Worm (Caenorhabditis elegans) whole organism, L3 larva: ENCODE measurements around the gene csc-1.

Source experiments
- elt-1 ChIP-seq: fragments of 150-350 bp; optimal IDR thresholded peaks from 2 replicates; lab custom pipeline; 2014; ENCODE audit warnings: missing biosample characterization, missing genetic modification characterization
- nhr-11 ChIP-seq: fragments of 150-350 bp; optimal IDR thresholded peaks from 2 replicates; lab custom pipeline; 2014; ENCODE audit warnings: missing biosample characterization, missing genetic modification characterization
- zag-1 ChIP-seq: fragments of 150-350 bp; optimal IDR thresholded peaks from 2 replicates; lab custom pipeline; 2014; ENCODE audit warnings: missing biosample characterization, missing genetic modification characterization

ce11 chrII:13560553-13560952 lies 36.2 kb upstream of the csc-1 start:
- no peak for TF ChIP-seq nhr-11
- no peak for TF ChIP-seq elt-1 (tag; lab: Kevin White, UChicago)
- no peak for TF ChIP-seq zag-1 (tag; lab: Kevin White, UChicago)
